Fruit fly (Drosophila melanogaster) S2 (cell line): ENCODE results near the gene plx.

ENCODE experiments used
- CG8478 ChIP-seq: fragments of >200 bp; optimal IDR thresholded peaks from 2 replicates; lab custom pipeline; 2018
- CTCF ChIP-seq, 2 experiments: fragments of >200 bp; optimal IDR thresholded peaks; 2 replicates each; lab custom pipeline; 2018

plx gene

dm6 chr3R:5685269-5686048 is at the start of gene plx, which contains the start of gene Rab23:
Gene plx, plus strand, starts transcription at chr3R:5685855.
Gene Rab23, minus strand, starts transcription at chr3R:5685434.
- TF ChIP-seq CG8478 (lab: Kevin White, UChicago) (no peak), CTCF (optimal IDR thresholded peaks at IDR 0.05; lab: Kevin White, UChicago) (peak in 1 of 2 experiments; percentile 27)

dm6 chr3R:5636519-5637430 is 48.9 kb upstream of the plx start, which contains the start of the genes CG31548 and CG12170:
Gene CG31548, minus strand, starts transcription at chr3R:5636852.
Gene CG12170, plus strand, starts transcription at chr3R:5637234.
- TF ChIP-seq CG8478 (lab: Kevin White, UChicago): no peak
- TF ChIP-seq CTCF (optimal IDR thresholded peaks at IDR 0.05; lab: Kevin White, UChicago): no peak

dm6 chr3R:5643421-5643820 is 42.2 kb upstream of the plx start:
- no peak for TF ChIP-seq CG8478 (lab: Kevin White, UChicago)
- TF ChIP-seq CTCF (optimal IDR thresholded peaks at IDR 0.05; lab: Kevin White, UChicago): no peak

- no peak for TF ChIP-seq CTCF (optimal IDR thresholded peaks at IDR 0.05; lab: Kevin White, UChicago)
- TF ChIP-seq CG8478 (lab: Kevin White, UChicago): no peak
Measured at dm6 chr3R:5647705-5648568, 37.7 kb upstream of the plx start.

dm6 chr3R:5648569-5649476 is 36.8 kb upstream of the plx start, which contains the start of the genes MTA1-like and Sec23:
Gene MTA1-like, minus strand, starts transcription at chr3R:5648738.
Gene Sec23, plus strand, starts transcription at chr3R:5649065.
- TF ChIP-seq CG8478 (lab: Kevin White, UChicago) (no peak), CTCF (optimal IDR thresholded peaks at IDR 0.05; lab: Kevin White, UChicago) (no peak)

dm6 chr3R:5649903-5650302 is 35.8 kb upstream of the plx start:
- TF ChIP-seq CG8478 (lab: Kevin White, UChicago) (no peak), CTCF (optimal IDR thresholded peaks at IDR 0.05; lab: Kevin White, UChicago) (no peak)

dm6 chr3R:5653887-5654286 is 31.8 kb upstream of the plx start:
- TF ChIP-seq CTCF (optimal IDR thresholded peaks at IDR 0.05; lab: Kevin White, UChicago): no peak
- TF ChIP-seq CG8478 (lab: Kevin White, UChicago): no peak

dm6 chr3R:5654692-5655181 is 30.9 kb upstream of the plx start, which contains the start of the genes elm and MED27:
Gene elm, minus strand, starts transcription at chr3R:5654861.
Gene MED27, plus strand, starts transcription at chr3R:5655139.
- no peak for TF ChIP-seq CTCF (optimal IDR thresholded peaks at IDR 0.05; lab: Kevin White, UChicago)
- TF ChIP-seq CG8478 (lab: Kevin White, UChicago): no peak

- TF ChIP-seq CTCF (optimal IDR thresholded peaks at IDR 0.05; lab: Kevin White, UChicago) (no peak), CG8478 (lab: Kevin White, UChicago) (no peak)
Measured at dm6 chr3R:5658984-5659802, 26.5 kb upstream of the plx start.

dm6 chr3R:5659829-5660197 is 25.8 kb upstream of the plx start, which contains the start of gene CG2182:
Gene CG2182, minus strand, starts transcription at chr3R:5659912.
- no peak for TF ChIP-seq CTCF (optimal IDR thresholded peaks at IDR 0.05; lab: Kevin White, UChicago)

- TF ChIP-seq CTCF (optimal IDR thresholded peaks at IDR 0.05; lab: Kevin White, UChicago): no peak
Measured at dm6 chr3R:5660198-5660893, 25.3 kb upstream of the plx start, which contains the start of gene Wdr33. Gene Wdr33, plus strand, starts transcription at chr3R:5660635.
